Worm (Caenorhabditis elegans) whole organism, young adult: ENCODE measurements around the gene R01H2.8.

Experiments
- B0019.2 ChIP-seq: fragments of 200-800 bp; sonication (Bioruptor generic); conservative IDR thresholded peaks from 2 replicates; pipeline ENCODE4 v1.3.6; 2022; ENCODE audit warnings: missing genetic modification reagents, missing genetic modification characterization, missing compliant biosample characterization
- C17E4.6 ChIP-seq: fragments of 200-800 bp; sonication (Bioruptor generic); IDR thresholded peaks from 2 replicates; pipeline ENCODE4 v1.3.6; 2022; ENCODE audit warnings: missing genetic modification reagents, missing genetic modification characterization, missing compliant biosample characterization
- F10E7.11 ChIP-seq: sonication (generic microtip); optimal IDR thresholded peaks from 2 replicates; lab custom pipeline; 2017; ENCODE audit warnings: mild to moderate bottlenecking, missing genetic modification characterization, moderate library complexity, missing compliant biosample characterization
- F33H1.4 ChIP-seq: fragments of 200-800 bp; sonication (Bioruptor generic); IDR thresholded peaks from 2 replicates; pipeline ENCODE4 v1.3.6; 2022; ENCODE audit warnings: missing genetic modification reagents, missing genetic modification characterization, missing compliant biosample characterization
- F39B2.1 ChIP-seq: fragments of 200-800 bp; sonication (Bioruptor generic); IDR thresholded peaks from 2 replicates; pipeline ENCODE4 v1.3.6; 2022; ENCODE audit warnings: missing genetic modification reagents, missing genetic modification characterization, missing compliant biosample characterization
- K12H6.12 ChIP-seq: fragments of 200-800 bp; sonication (Bioruptor generic); optimal IDR thresholded peaks from 2 replicates; lab custom pipeline; 2018; ENCODE audit warnings: mild to moderate bottlenecking, missing genetic modification characterization, missing compliant biosample characterization
- T07F8.4 ChIP-seq: sonication (generic microtip); optimal IDR thresholded peaks from 2 replicates; lab custom pipeline; 2016; ENCODE audit warnings: mild to moderate bottlenecking, missing genetic modification characterization, moderate library complexity, missing compliant biosample characterization
- T26A5.8 ChIP-seq: sonication (generic microtip); optimal IDR thresholded peaks from 2 replicates; lab custom pipeline; 2016; ENCODE audit warnings: missing genetic modification characterization, missing compliant biosample characterization
- Y53F4B.3 ChIP-seq: fragments of 200-800 bp; sonication (Bioruptor generic); IDR thresholded peaks from 2 replicates; pipeline ENCODE4 v1.3.6; 2022; ENCODE audit warnings: missing genetic modification reagents, missing genetic modification characterization, missing compliant biosample characterization
- Y53G8AR.9 ChIP-seq: fragments of 200-800 bp; sonication (Bioruptor generic); conservative IDR thresholded peaks from 2 replicates; pipeline ENCODE4 v1.3.6; 2022; ENCODE audit warnings: missing genetic modification reagents, missing genetic modification characterization, missing compliant biosample characterization
- aptf-2 ChIP-seq: fragments of 200-800 bp; sonication (Bioruptor generic); conservative IDR thresholded peaks from 2 replicates; pipeline ENCODE4 v1.3.6; 2022; ENCODE audit warnings: missing genetic modification reagents, missing genetic modification characterization, missing compliant biosample characterization
- atf-7 ChIP-seq: sonication (generic microtip); optimal IDR thresholded peaks from 2 replicates; lab custom pipeline; 2017; ENCODE audit warnings: mild to moderate bottlenecking, missing genetic modification characterization, missing compliant biosample characterization
- athp-1 ChIP-seq: sonication (generic microtip); optimal IDR thresholded peaks from 2 replicates; lab custom pipeline; 2017; ENCODE audit warnings: mild to moderate bottlenecking, missing genetic modification characterization, missing compliant biosample characterization
- attf-3 ChIP-seq: fragments of 200-800 bp; sonication (Bioruptor generic); conservative IDR thresholded peaks from 2 replicates; pipeline ENCODE4 v1.3.6; 2022; ENCODE audit warnings: missing genetic modification reagents, missing genetic modification characterization, missing compliant biosample characterization
- attf-6 ChIP-seq: fragments of 200-800 bp; sonication (Bioruptor generic); IDR thresholded peaks from 2 replicates; pipeline ENCODE4 v1.3.6; 2022; ENCODE audit warnings: missing genetic modification reagents, missing genetic modification characterization, missing compliant biosample characterization
- ccch-3 ChIP-seq: fragments of 200-800 bp; sonication (Bioruptor generic); optimal IDR thresholded peaks from 2 replicates; lab custom pipeline; 2018; ENCODE audit warnings: mild to moderate bottlenecking, missing genetic modification characterization, missing compliant biosample characterization
- cebp-1 ChIP-seq, 2 experiments: fragments of 200-800 bp in 1 of 2; sonication (Bioruptor generic) in 1 of 2; sonication (generic microtip) in 1 of 2; IDR thresholded peaks in 1 of 2; optimal IDR thresholded peaks in 1 of 2; 2 replicates each; pipeline versions ENCODE4 v1.3.6 to Lab custom; 2017 to 2022; ENCODE audit warnings: missing compliant biosample characterization in 2 of 2, missing genetic modification characterization in 2 of 2, mild to moderate bottlenecking in 1 of 2, missing genetic modification reagents in 1 of 2, moderate library complexity in 1 of 2
- ceh-27 ChIP-seq: fragments of 200-800 bp; sonication (Bioruptor generic); optimal IDR thresholded peaks from 2 replicates; lab custom pipeline; 2018; ENCODE audit warnings: mild to moderate bottlenecking, missing genetic modification characterization, moderate library complexity, missing compliant biosample characterization
- ceh-40 ChIP-seq: fragments of 200-800 bp; sonication (Bioruptor generic); IDR thresholded peaks from 2 replicates; pipeline ENCODE4 v1.3.6; 2022; ENCODE audit warnings: missing genetic modification characterization, missing compliant biosample characterization
- dox-1 ChIP-seq: fragments of 200-800 bp; sonication (Bioruptor generic); IDR thresholded peaks from 2 replicates; pipeline ENCODE4 v1.3.6; 2022; ENCODE audit warnings: missing genetic modification reagents, missing genetic modification characterization, missing compliant biosample characterization
- dpff-1 ChIP-seq: sonication (generic microtip); optimal IDR thresholded peaks from 2 replicates; lab custom pipeline; 2017; ENCODE audit warnings: mild to moderate bottlenecking, missing genetic modification characterization, missing compliant biosample characterization
- dpl-1 ChIP-seq: fragments of 150-350 bp; optimal IDR thresholded peaks from 2 replicates; lab custom pipeline; 2014; ENCODE audit warnings: missing biosample characterization, missing genetic modification reagents, missing genetic modification characterization
- efl-1 ChIP-seq: fragments of 150-350 bp; optimal IDR thresholded peaks from 2 replicates; lab custom pipeline; 2014; ENCODE audit warnings: missing biosample characterization, missing genetic modification reagents, missing genetic modification characterization
- hmg-1.2 ChIP-seq: fragments of 200-800 bp; sonication (Bioruptor generic); IDR thresholded peaks from 2 replicates; pipeline ENCODE4 v1.3.6; 2022; ENCODE audit warnings: missing genetic modification reagents, missing genetic modification characterization, missing compliant biosample characterization
- hrde-1 ChIP-seq: sonication (generic microtip); optimal IDR thresholded peaks from 2 replicates; lab custom pipeline; 2016; ENCODE audit warnings: missing genetic modification characterization, mild to moderate bottlenecking, missing compliant biosample characterization, moderate library complexity, missing genotype, missing genetic modification reagents, borderline replicate concordance
- hsf-1 ChIP-seq: fragments of 200-800 bp; sonication (Bioruptor generic); IDR thresholded peaks from 2 replicates; pipeline ENCODE4 v1.3.6; 2022; ENCODE audit warnings: missing genetic modification reagents, missing genetic modification characterization, missing compliant biosample characterization
- let-526 ChIP-seq: fragments of 200-800 bp; sonication (Bioruptor generic); IDR thresholded peaks from 2 replicates; pipeline ENCODE4 v1.3.6; 2022; ENCODE audit warnings: missing genetic modification reagents, missing genetic modification characterization, missing compliant biosample characterization
- lin-40 ChIP-seq: sonication (generic microtip); optimal IDR thresholded peaks from 2 replicates; lab custom pipeline; 2016; ENCODE audit warnings: missing genetic modification characterization, mild to moderate bottlenecking, missing compliant biosample characterization, missing genotype, missing genetic modification reagents
- lsl-1 ChIP-seq: fragments of 200-800 bp; sonication (Bioruptor generic); optimal IDR thresholded peaks from 2 replicates; lab custom pipeline; 2018; ENCODE audit warnings: mild to moderate bottlenecking, missing genetic modification characterization, moderate library complexity, missing compliant biosample characterization
- madf-6 ChIP-seq: fragments of 200-800 bp; sonication (Bioruptor generic); IDR thresholded peaks from 2 replicates; pipeline ENCODE4 v1.3.6; 2022; ENCODE audit warnings: missing genetic modification reagents, missing genetic modification characterization, missing compliant biosample characterization
- madf-8 ChIP-seq: fragments of 200-800 bp; sonication (Bioruptor generic); conservative IDR thresholded peaks from 2 replicates; pipeline ENCODE4 v1.3.6; 2022; ENCODE audit warnings: missing genetic modification reagents, missing genetic modification characterization, missing compliant biosample characterization
- mes-4 ChIP-seq: sonication (generic microtip); optimal IDR thresholded peaks from 2 replicates; lab custom pipeline; 2016; ENCODE audit warnings: missing genotype, missing genetic modification characterization, missing compliant biosample characterization
- nfya-2 ChIP-seq: fragments of 200-800 bp; sonication (Bioruptor generic); IDR thresholded peaks from 2 replicates; pipeline ENCODE4 v1.3.6; 2022; ENCODE audit warnings: missing genetic modification reagents, missing genetic modification characterization, missing compliant biosample characterization
- nfyb-1 ChIP-seq: fragments of 200-800 bp; sonication (Bioruptor generic); IDR thresholded peaks from 2 replicates; pipeline ENCODE4 v1.3.6; 2022; ENCODE audit warnings: missing genetic modification reagents, missing genetic modification characterization, missing compliant biosample characterization
- rec-8 ChIP-seq, 2 experiments: sonication (generic microtip); optimal IDR thresholded peaks; 2 replicates each; lab custom pipeline; 2016; ENCODE audit warnings: mild to moderate bottlenecking in 2 of 2, missing genetic modification characterization in 2 of 2, missing genetic modification reagents in 2 of 2, missing genotype in 2 of 2, missing biosample characterization in 1 of 2, missing compliant biosample characterization in 1 of 2, moderate library complexity in 1 of 2
- sdz-38 ChIP-seq: sonication (generic microtip); optimal IDR thresholded peaks from 2 replicates; lab custom pipeline; 2016; ENCODE audit warnings: missing genotype, missing genetic modification characterization, missing compliant biosample characterization
- snpc-1.1 ChIP-seq: sonication (generic microtip); optimal IDR thresholded peaks from 2 replicates; lab custom pipeline; 2017; ENCODE audit warnings: missing genetic modification characterization, mild to moderate bottlenecking, missing compliant biosample characterization, antibody characterized with exemption, moderate library complexity, missing genotype, missing genetic modification reagents; ENCODE audit not compliant: insufficient read depth
- snpc-1.3 ChIP-seq: sonication (generic microtip); optimal IDR thresholded peaks from 2 replicates; lab custom pipeline; 2017; ENCODE audit warnings: missing genetic modification characterization, mild to moderate bottlenecking, missing compliant biosample characterization, antibody characterized with exemption, moderate library complexity, missing genotype, missing genetic modification reagents; ENCODE audit not compliant: insufficient read depth
- sptf-2 ChIP-seq: fragments of 200-800 bp; sonication (Bioruptor generic); optimal IDR thresholded peaks from 2 replicates; lab custom pipeline; 2018; ENCODE audit warnings: mild to moderate bottlenecking, missing genetic modification characterization, missing compliant biosample characterization
- tlf-1 ChIP-seq: fragments of 200-800 bp; sonication (Bioruptor generic); optimal IDR thresholded peaks from 2 replicates; lab custom pipeline; 2018; ENCODE audit warnings: mild to moderate bottlenecking, missing genetic modification characterization, missing compliant biosample characterization
- unc-130 ChIP-seq: sonication (generic microtip); optimal IDR thresholded peaks from 2 replicates; lab custom pipeline; 2016; ENCODE audit warnings: missing genetic modification reagents, missing genetic modification characterization, missing compliant biosample characterization
- zim-3 ChIP-seq: sonication (generic microtip); optimal IDR thresholded peaks from 2 replicates; lab custom pipeline; 2017; ENCODE audit warnings: mild to moderate bottlenecking, missing genetic modification characterization, moderate library complexity, missing compliant biosample characterization
- ztf-26 ChIP-seq: sonication (generic microtip); optimal IDR thresholded peaks from 2 replicates; lab custom pipeline; 2017; ENCODE audit warnings: missing genetic modification characterization, missing compliant biosample characterization
- ztf-3 ChIP-seq: fragments of 200-800 bp; sonication (Bioruptor generic); optimal IDR thresholded peaks from 2 replicates; lab custom pipeline; 2018; ENCODE audit warnings: mild to moderate bottlenecking, missing genetic modification characterization, missing compliant biosample characterization

Gene R01H2.8

ce11 chrIII:7034252-7035223 lies 34.3 kb upstream of the R01H2.8 start:
- no peak for TF ChIP-seq nfya-2 (GFP tag; lab: Robert Waterston, UW)
- no peak for TF ChIP-seq atf-7 (tag; lab: Kevin White, UChicago)
- no peak for TF ChIP-seq unc-130
- TF ChIP-seq tlf-1 (GFP tag; lab: Kevin White, UChicago) = no peak
- no peak for TF ChIP-seq madf-8 (GFP tag; lab: Robert Waterston, UW)
- no peak for TF ChIP-seq snpc-1.1 (tag; lab: Kevin White, UChicago)
- TF ChIP-seq aptf-2 (GFP tag; lab: Robert Waterston, UW) = no peak
- TF ChIP-seq dpl-1 (GFP tag; lab: Kevin White, UChicago) = peak; percentile 5
- no peak for TF ChIP-seq rec-8 (tag; optimal IDR thresholded peaks at IDR 0.05; lab: Kevin White, UChicago)
- TF ChIP-seq sdz-38 (tag; lab: Kevin White, UChicago) = no peak
- peak; percentile 59 for TF ChIP-seq hmg-1.2 (GFP tag; lab: Robert Waterston, UW)
- TF ChIP-seq hsf-1 (GFP tag; lab: Robert Waterston, UW) = no peak
- TF ChIP-seq zim-3 = no peak
- no peak for TF ChIP-seq ceh-27 (GFP tag; lab: Kevin White, UChicago)
- TF ChIP-seq B0019.2 (GFP tag; lab: Robert Waterston, UW) = no peak
- TF ChIP-seq madf-6 (GFP tag; lab: Robert Waterston, UW) = peak; percentile 30; the same call in 1 of the 2 replicates
- TF ChIP-seq Y53G8AR.9 (GFP tag; lab: Robert Waterston, UW) = no peak
- no peak for TF ChIP-seq hrde-1
- no peak for TF ChIP-seq snpc-1.3
- no peak for TF ChIP-seq lin-40
- TF ChIP-seq T26A5.8 (tag; lab: Kevin White, UChicago) = no peak
- no peak for TF ChIP-seq nfyb-1
- TF ChIP-seq efl-1 = peak; percentile 40
- 0 out of 2 replicates have a peak, but pooled peaks have one; percentile 9 for TF ChIP-seq F33H1.4 (GFP tag; lab: Robert Waterston, UW)
- TF ChIP-seq cebp-1 (GFP tag; IDR thresholded peaks at IDR 0.05; lab: Robert Waterston, UW) = no peak
- no peak for TF ChIP-seq cebp-1 (tag; optimal IDR thresholded peaks at IDR 0.05; lab: Kevin White, UChicago)
- TF ChIP-seq sptf-2 (GFP tag; lab: Kevin White, UChicago) = no peak
- no peak for TF ChIP-seq ztf-26
- TF ChIP-seq attf-6 = no peak
- no peak for TF ChIP-seq T07F8.4 (tag; lab: Kevin White, UChicago)
- no peak for TF ChIP-seq attf-3 (GFP tag; lab: Robert Waterston, UW)
- TF ChIP-seq F39B2.1 (GFP tag; lab: Robert Waterston, UW) = no peak
- TF ChIP-seq C17E4.6 (GFP tag; lab: Robert Waterston, UW) = no peak

DNA sequence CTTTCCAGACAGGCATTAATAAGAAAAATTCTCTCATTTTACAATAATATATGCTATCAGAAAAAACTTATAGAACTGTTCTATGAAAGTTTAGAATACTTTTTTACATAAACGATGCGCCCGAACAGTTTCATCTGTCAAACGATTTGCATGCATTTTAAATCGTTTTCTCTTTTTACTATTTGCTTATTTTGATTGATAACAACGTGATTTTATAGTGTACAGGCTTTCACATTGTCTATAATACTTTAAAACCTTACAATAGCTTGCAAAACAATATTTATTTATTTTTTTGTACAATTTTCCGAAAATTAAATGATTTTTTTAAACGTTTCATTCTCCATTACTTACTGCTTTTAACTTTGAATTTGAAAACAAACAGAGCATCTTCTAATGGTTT lies 23.2 kb upstream of the R01H2.8 start, which contains the start of gene R01H2.7:
TSS of gene R01H2.7 (minus strand) at position 101 of the 400 bp plus-strand sequence.
- TF ChIP-seq mes-4 (tag; lab: Kevin White, UChicago) (no peak), ztf-26 (no peak), athp-1 (tag; lab: Kevin White, UChicago) (no peak), ceh-40 (GFP tag; lab: Robert Waterston, UW) (no peak), dpff-1 (tag; lab: Kevin White, UChicago) (no peak), ztf-3 (GFP tag; lab: Kevin White, UChicago) (no peak), let-526 (GFP tag; lab: Robert Waterston, UW) (no peak), ccch-3 (no peak), Y53F4B.3 (GFP tag; lab: Robert Waterston, UW) (no peak), lin-40 (no peak), K12H6.12 (tag; lab: Kevin White, UChicago) (no peak), unc-130 (no peak), lsl-1 (GFP tag; lab: Kevin White, UChicago) (no peak), aptf-2 (GFP tag; lab: Robert Waterston, UW) (no peak), dox-1 (GFP tag; lab: Robert Waterston, UW) (no peak), F10E7.11 (tag; lab: Kevin White, UChicago) (no peak)
